Worm (Caenorhabditis elegans): ENCODE data around the gene C26B2.2.

DNA sequence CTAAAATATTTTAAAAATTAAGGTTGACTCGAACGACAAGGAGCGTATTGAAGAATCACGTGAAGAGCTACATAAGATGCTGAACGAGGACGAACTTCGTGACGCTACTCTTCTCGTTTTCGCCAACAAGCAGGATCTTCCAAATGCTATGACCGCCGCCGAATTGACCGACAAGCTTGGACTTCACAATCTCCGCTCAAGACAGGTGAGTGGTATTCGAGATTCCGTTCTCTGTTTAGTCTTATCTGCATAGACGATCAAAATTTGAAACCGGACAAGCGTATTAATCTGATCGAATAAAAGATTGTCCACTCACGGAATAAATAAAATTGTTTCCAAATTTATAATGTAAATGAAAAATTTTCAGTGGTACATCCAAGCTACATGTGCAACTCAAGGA is 38.9 kb downstream of the C26B2.2 start:
- no peak for TF ChIP-seq dao-5 (tag; optimal IDR thresholded peaks at IDR 0.05)
- TF ChIP-seq him-1 (tag; optimal IDR thresholded peaks at IDR 0.05), result no peak

Measured in whole organism, L4/young adult.